Worm (Caenorhabditis elegans) whole organism, young adult: ENCODE data around the gene nurf-1.

Experiments
- F22D6.2 ChIP-seq: sonication (generic microtip); optimal IDR thresholded peaks from 2 replicates; lab custom pipeline; 2016; ENCODE audit warnings: mild to moderate bottlenecking, missing genetic modification characterization, missing compliant biosample characterization
- F33H1.4 ChIP-seq: fragments of 200-800 bp; sonication (Bioruptor generic); IDR thresholded peaks from 2 replicates; pipeline ENCODE4 v1.3.6; 2022; ENCODE audit warnings: missing genetic modification reagents, missing genetic modification characterization, missing compliant biosample characterization
- F37B4.10 ChIP-seq: fragments of 200-800 bp; sonication (Bioruptor generic); IDR thresholded peaks from 2 replicates; pipeline ENCODE4 v1.3.6; 2022; ENCODE audit warnings: missing genetic modification characterization, missing compliant biosample characterization
- F57A8.1 ChIP-seq: fragments of 200-800 bp; sonication (Bioruptor generic); optimal IDR thresholded peaks from 2 replicates; lab custom pipeline; 2018; ENCODE audit warnings: mild to moderate bottlenecking, missing genetic modification characterization, moderate library complexity, missing compliant biosample characterization
- Y53F4B.3 ChIP-seq: fragments of 200-800 bp; sonication (Bioruptor generic); IDR thresholded peaks from 2 replicates; pipeline ENCODE4 v1.3.6; 2022; ENCODE audit warnings: missing genetic modification reagents, missing genetic modification characterization, missing compliant biosample characterization
- Y53G8AR.9 ChIP-seq: fragments of 200-800 bp; sonication (Bioruptor generic); conservative IDR thresholded peaks from 2 replicates; pipeline ENCODE4 v1.3.6; 2022; ENCODE audit warnings: missing genetic modification reagents, missing genetic modification characterization, missing compliant biosample characterization
- Y56A3A.18 ChIP-seq: fragments of 200-800 bp; sonication (Bioruptor generic); IDR thresholded peaks from 2 replicates; pipeline ENCODE4 v1.3.6; 2022; ENCODE audit warnings: missing genetic modification reagents, missing genetic modification characterization, missing compliant biosample characterization
- Y67H2A.10 ChIP-seq: fragments of 200-800 bp; sonication (Bioruptor generic); conservative IDR thresholded peaks from 2 replicates; pipeline ENCODE4 v1.3.6; 2022; ENCODE audit warnings: missing genetic modification reagents, missing genetic modification characterization, missing compliant biosample characterization
- Y79H2A.3 ChIP-seq: fragments of 200-800 bp; sonication (Bioruptor generic); conservative IDR thresholded peaks from 2 replicates; pipeline ENCODE4 v1.3.6; 2022; ENCODE audit warnings: missing genetic modification reagents, missing genetic modification characterization, missing compliant biosample characterization
- akir-1 ChIP-seq: fragments of 200-800 bp; sonication (Bioruptor generic); optimal IDR thresholded peaks from 2 replicates; lab custom pipeline; 2018; ENCODE audit warnings: mild to moderate bottlenecking, missing genetic modification characterization, moderate library complexity, missing compliant biosample characterization
- aptf-2 ChIP-seq: fragments of 200-800 bp; sonication (Bioruptor generic); conservative IDR thresholded peaks from 2 replicates; pipeline ENCODE4 v1.3.6; 2022; ENCODE audit warnings: missing genetic modification reagents, missing genetic modification characterization, missing compliant biosample characterization
- aptf-3 ChIP-seq: fragments of 200-800 bp; sonication (Bioruptor generic); IDR thresholded peaks from 2 replicates; pipeline ENCODE4 v1.3.6; 2022; ENCODE audit warnings: missing genetic modification characterization, missing compliant biosample characterization
- bed-2 ChIP-seq: fragments of 200-800 bp; sonication (Bioruptor generic); IDR thresholded peaks from 2 replicates; pipeline ENCODE4 v1.3.6; 2022; ENCODE audit warnings: missing genetic modification reagents, missing genetic modification characterization, missing compliant biosample characterization
- cebp-1 ChIP-seq, 2 experiments: fragments of 200-800 bp in 1 of 2; sonication (Bioruptor generic) in 1 of 2; sonication (generic microtip) in 1 of 2; IDR thresholded peaks in 1 of 2; optimal IDR thresholded peaks in 1 of 2; 2 replicates each; pipeline versions ENCODE4 v1.3.6 to Lab custom; 2017 to 2022; ENCODE audit warnings: missing compliant biosample characterization in 2 of 2, missing genetic modification characterization in 2 of 2, mild to moderate bottlenecking in 1 of 2, missing genetic modification reagents in 1 of 2, moderate library complexity in 1 of 2
- cebp-2 ChIP-seq: fragments of 200-800 bp; sonication (Bioruptor generic); IDR thresholded peaks from 2 replicates; pipeline ENCODE4 v1.3.6; 2022; ENCODE audit warnings: missing genetic modification characterization, missing compliant biosample characterization
- ceh-58 ChIP-seq: fragments of 200-800 bp; sonication (Bioruptor generic); IDR thresholded peaks from 2 replicates; pipeline ENCODE4 v1.3.6; 2022; ENCODE audit warnings: missing genetic modification characterization, missing compliant biosample characterization
- die-1 ChIP-seq: sonication (generic microtip); optimal IDR thresholded peaks from 2 replicates; lab custom pipeline; 2016; ENCODE audit warnings: missing genotype, mild to moderate bottlenecking, missing genetic modification characterization, missing compliant biosample characterization
- efl-1 ChIP-seq: fragments of 150-350 bp; optimal IDR thresholded peaks from 2 replicates; lab custom pipeline; 2014; ENCODE audit warnings: missing biosample characterization, missing genetic modification reagents, missing genetic modification characterization
- egl-18 ChIP-seq: fragments of 200-800 bp; sonication (Bioruptor generic); IDR thresholded peaks from 2 replicates; pipeline ENCODE4 v1.3.6; 2022; ENCODE audit warnings: missing genetic modification reagents, missing genetic modification characterization, missing compliant biosample characterization
- ekl-4 ChIP-seq: fragments of 200-800 bp; sonication (Bioruptor generic); IDR thresholded peaks from 2 replicates; pipeline ENCODE4 v1.3.6; 2022; ENCODE audit warnings: missing genetic modification reagents, missing genetic modification characterization, missing compliant biosample characterization
- hlh-12 ChIP-seq: sonication (generic microtip); optimal IDR thresholded peaks from 2 replicates; lab custom pipeline; 2016; ENCODE audit warnings: missing genetic modification characterization, missing compliant biosample characterization
- hmg-1.2 ChIP-seq: fragments of 200-800 bp; sonication (Bioruptor generic); IDR thresholded peaks from 2 replicates; pipeline ENCODE4 v1.3.6; 2022; ENCODE audit warnings: missing genetic modification reagents, missing genetic modification characterization, missing compliant biosample characterization
- hmg-20 ChIP-seq: fragments of 200-800 bp; sonication (Bioruptor generic); IDR thresholded peaks from 2 replicates; pipeline ENCODE4 v1.3.6; 2022; ENCODE audit warnings: missing genetic modification reagents, missing genetic modification characterization, missing compliant biosample characterization
- lir-1 ChIP-seq: fragments of 200-800 bp; sonication (Bioruptor generic); conservative IDR thresholded peaks from 2 replicates; pipeline ENCODE4 v1.3.6; 2022; ENCODE audit warnings: missing genetic modification reagents, missing genetic modification characterization, missing compliant biosample characterization
- mxl-1 ChIP-seq: sonication (generic microtip); optimal IDR thresholded peaks from 2 replicates; lab custom pipeline; 2016; ENCODE audit warnings: missing genetic modification characterization, missing compliant biosample characterization
- nfya-2 ChIP-seq: fragments of 200-800 bp; sonication (Bioruptor generic); IDR thresholded peaks from 2 replicates; pipeline ENCODE4 v1.3.6; 2022; ENCODE audit warnings: missing genetic modification reagents, missing genetic modification characterization, missing compliant biosample characterization
- nhr-120 ChIP-seq: fragments of 200-800 bp; sonication (Bioruptor generic); IDR thresholded peaks from 2 replicates; pipeline ENCODE4 v1.3.6; 2022; ENCODE audit warnings: missing genetic modification characterization, missing compliant biosample characterization
- nhr-179 ChIP-seq: sonication (generic microtip); optimal IDR thresholded peaks from 2 replicates; lab custom pipeline; 2016; ENCODE audit warnings: mild to moderate bottlenecking, missing genetic modification characterization, missing compliant biosample characterization
- nhr-27 ChIP-seq: fragments of 200-800 bp; sonication (Bioruptor generic); optimal IDR thresholded peaks from 2 replicates; lab custom pipeline; 2018; ENCODE audit warnings: mild to moderate bottlenecking, missing genetic modification characterization, moderate library complexity, missing compliant biosample characterization
- nhr-90 ChIP-seq: sonication (generic microtip); optimal IDR thresholded peaks from 2 replicates; lab custom pipeline; 2016; ENCODE audit warnings: missing genotype, mild to moderate bottlenecking, missing genetic modification characterization, missing compliant biosample characterization
- rec-8 ChIP-seq, 2 experiments: sonication (generic microtip); optimal IDR thresholded peaks; 2 replicates each; lab custom pipeline; 2016; ENCODE audit warnings: mild to moderate bottlenecking in 2 of 2, missing genetic modification characterization in 2 of 2, missing genetic modification reagents in 2 of 2, missing genotype in 2 of 2, missing biosample characterization in 1 of 2, missing compliant biosample characterization in 1 of 2, moderate library complexity in 1 of 2
- repo-1 ChIP-seq: sonication (generic microtip); optimal IDR thresholded peaks from 2 replicates; lab custom pipeline; 2017; ENCODE audit warnings: mild to moderate bottlenecking, missing genetic modification characterization, missing compliant biosample characterization
- rpc-1 ChIP-seq, 2 experiments: fragments of 150-350 bp in 1 of 2; sonication (generic microtip) in 1 of 2; optimal IDR thresholded peaks; 2 replicates each; lab custom pipeline; 2014 to 2018; ENCODE audit warnings: missing biosample characterization in 1 of 2, missing genetic modification characterization in 1 of 2, missing genetic modification reagents in 1 of 2, missing genotype in 1 of 2
- sdz-38 ChIP-seq: sonication (generic microtip); optimal IDR thresholded peaks from 2 replicates; lab custom pipeline; 2016; ENCODE audit warnings: missing genotype, missing genetic modification characterization, missing compliant biosample characterization
- sea-2 ChIP-seq: fragments of 200-800 bp; sonication (Bioruptor generic); IDR thresholded peaks from 2 replicates; pipeline ENCODE4 v1.3.6; 2022; ENCODE audit warnings: missing genetic modification characterization, missing compliant biosample characterization
- snpc-1.1 ChIP-seq: sonication (generic microtip); optimal IDR thresholded peaks from 2 replicates; lab custom pipeline; 2017; ENCODE audit warnings: missing genetic modification characterization, mild to moderate bottlenecking, missing compliant biosample characterization, antibody characterized with exemption, moderate library complexity, missing genotype, missing genetic modification reagents; ENCODE audit not compliant: insufficient read depth
- snpc-1.3 ChIP-seq: sonication (generic microtip); optimal IDR thresholded peaks from 2 replicates; lab custom pipeline; 2017; ENCODE audit warnings: missing genetic modification characterization, mild to moderate bottlenecking, missing compliant biosample characterization, antibody characterized with exemption, moderate library complexity, missing genotype, missing genetic modification reagents; ENCODE audit not compliant: insufficient read depth
- somi-1 ChIP-seq: fragments of 200-800 bp; sonication (Bioruptor generic); optimal IDR thresholded peaks from 2 replicates; lab custom pipeline; 2018; ENCODE audit warnings: mild to moderate bottlenecking, missing genetic modification characterization, missing compliant biosample characterization
- tbx-9 ChIP-seq: sonication (generic microtip); optimal IDR thresholded peaks from 2 replicates; lab custom pipeline; 2016; ENCODE audit warnings: borderline replicate concordance, missing genetic modification characterization, inconsistent platforms, missing compliant biosample characterization
- unc-130 ChIP-seq: sonication (generic microtip); optimal IDR thresholded peaks from 2 replicates; lab custom pipeline; 2016; ENCODE audit warnings: missing genetic modification reagents, missing genetic modification characterization, missing compliant biosample characterization
- unc-62 ChIP-seq: fragments of 150-350 bp; optimal IDR thresholded peaks from 2 replicates; lab custom pipeline; 2014; ENCODE audit warnings: missing biosample characterization, missing genetic modification reagents, missing genetic modification characterization
- ztf-22 ChIP-seq: fragments of 200-800 bp; sonication (Bioruptor generic); optimal IDR thresholded peaks from 2 replicates; lab custom pipeline; 2018; ENCODE audit warnings: mild to moderate bottlenecking, missing genetic modification characterization, moderate library complexity, missing compliant biosample characterization
- ztf-25 ChIP-seq: fragments of 200-800 bp; sonication (Bioruptor generic); IDR thresholded peaks from 2 replicates; pipeline ENCODE4 v1.3.6; 2022; ENCODE audit warnings: missing genetic modification reagents, missing genetic modification characterization, missing compliant biosample characterization

nurf-1 gene

DNA sequence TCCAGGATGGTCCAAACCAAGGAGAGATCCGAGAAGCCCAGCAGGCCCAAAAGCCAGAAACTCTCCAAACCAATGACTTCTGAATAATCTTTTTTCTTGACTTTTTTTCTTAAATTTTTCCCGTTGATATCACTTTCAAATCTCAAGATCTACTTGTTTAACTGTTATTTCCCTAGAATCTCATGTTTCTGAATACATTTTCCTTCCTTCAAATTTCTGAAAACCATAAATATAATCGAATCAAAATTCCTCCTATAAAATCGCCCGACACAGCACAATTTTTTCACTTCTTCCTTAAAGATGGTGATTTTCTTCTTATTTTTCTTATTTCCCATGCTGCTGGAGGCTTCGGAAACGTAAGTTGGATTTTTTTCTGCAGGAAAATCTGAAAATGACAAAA, 2.3 kb upstream of the nurf-1 start, which contains the start of gene F26H11.8:
Gene F26H11.8, plus strand, starts transcription at position 301 of the 400 bp plus-strand sequence.
- TF ChIP-seq egl-18 (GFP tag; lab: Robert Waterston, UW) = no peak
- TF ChIP-seq, all 124 proteins: peak for 0

DNA sequence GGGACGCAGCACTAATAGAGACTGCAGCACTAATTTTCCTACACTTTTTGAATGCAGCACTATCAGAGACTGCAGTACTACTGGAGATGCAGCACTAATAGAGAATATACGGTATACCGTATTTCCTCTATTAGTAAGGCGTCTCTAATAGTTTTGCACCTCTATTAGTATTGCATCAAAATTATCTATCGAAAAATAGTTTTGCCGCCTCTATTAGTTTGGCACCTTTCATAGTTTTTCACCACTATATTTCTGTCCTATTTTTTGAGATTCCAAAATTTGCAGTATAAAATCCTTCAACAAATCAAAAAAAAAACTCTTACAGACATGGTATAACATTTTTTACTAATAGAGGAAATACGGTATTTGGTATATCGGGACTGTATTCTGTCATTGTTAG, 3.3 kb downstream of the nurf-1 start:
- no peak for TF ChIP-seq Y53F4B.3 (GFP tag; lab: Robert Waterston, UW)
- no peak for TF ChIP-seq hmg-20 (GFP tag; lab: Robert Waterston, UW)
- TF ChIP-seq ceh-58 (GFP tag; lab: Robert Waterston, UW) = no peak
- TF ChIP-seq Y79H2A.3 (GFP tag; lab: Robert Waterston, UW) = no peak
- TF ChIP-seq somi-1 (GFP tag; lab: Kevin White, UChicago) = no peak
- no peak for TF ChIP-seq bed-2 (GFP tag; lab: Robert Waterston, UW)
- no peak for TF ChIP-seq snpc-1.3 (tag; lab: Kevin White, UChicago)
- TF ChIP-seq tbx-9 (tag; lab: Kevin White, UChicago) = no peak
- TF ChIP-seq nhr-179 (tag; lab: Kevin White, UChicago) = no peak
- TF ChIP-seq unc-62 (GFP tag; lab: Kevin White, UChicago) = no peak
- no peak for TF ChIP-seq ztf-25 (GFP tag; lab: Robert Waterston, UW)
- TF ChIP-seq efl-1 (GFP tag; lab: Kevin White, UChicago) = no peak
- no peak for TF ChIP-seq akir-1 (GFP tag; lab: Kevin White, UChicago)
- TF ChIP-seq hmg-1.2 (GFP tag; lab: Robert Waterston, UW) = no peak
- TF ChIP-seq unc-130 (GFP tag; lab: Kevin White, UChicago) = no peak
- TF ChIP-seq, all 124 proteins: peak for 0

DNA sequence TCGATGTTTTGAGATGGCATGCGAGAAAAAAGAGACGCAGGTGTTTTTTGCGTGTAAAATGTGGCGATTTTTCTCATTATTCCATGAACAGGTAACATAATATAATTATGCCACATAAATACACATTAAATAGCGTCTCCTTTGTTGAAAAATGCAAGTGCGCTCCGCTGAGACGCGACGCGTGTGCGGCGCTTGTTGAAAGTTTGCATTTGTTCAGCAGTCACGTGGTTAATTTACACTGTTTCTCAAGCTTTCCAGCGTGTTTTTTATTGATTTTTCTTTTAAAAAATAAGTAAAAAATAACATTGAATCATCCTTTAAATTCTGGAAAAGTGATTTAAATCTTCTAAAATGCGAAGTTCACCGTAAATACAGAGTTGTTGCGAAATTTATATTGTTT, 9.1 kb downstream of the nurf-1 start:
- TF ChIP-seq Y56A3A.18 (no peak), ekl-4 (GFP tag; lab: Robert Waterston, UW) (peak; percentile 83), nhr-90 (tag; lab: Kevin White, UChicago) (no peak), rec-8 (tag; optimal IDR thresholded peaks at IDR 0.05; lab: Kevin White, UChicago) (no peak), hmg-20 (GFP tag; lab: Robert Waterston, UW) (no peak), repo-1 (tag; lab: Kevin White, UChicago) (no peak), lir-1 (GFP tag; lab: Robert Waterston, UW) (no peak), hlh-12 (tag; lab: Kevin White, UChicago) (no peak), F33H1.4 (GFP tag; lab: Robert Waterston, UW) (peak; percentile 34; the same call in 1 of the 2 replicates), F37B4.10 (no peak), F22D6.2 (tag; lab: Kevin White, UChicago) (no peak), nhr-120 (GFP tag; lab: Robert Waterston, UW) (no peak), rpc-1 (optimal IDR thresholded peaks at IDR 0.05; lab: Kevin White, UChicago) (no peak), rpc-1 (tag; optimal IDR thresholded peaks at IDR 0.05; lab: Kevin White, UChicago) (no peak), F57A8.1 (no peak), ztf-25 (GFP tag; lab: Robert Waterston, UW) (no peak), nfya-2 (GFP tag; lab: Robert Waterston, UW) (no peak), cebp-1 (GFP tag; IDR thresholded peaks at IDR 0.05; lab: Robert Waterston, UW) (peak; percentile 29; the same call in 1 of the 2 replicates), cebp-1 (tag; optimal IDR thresholded peaks at IDR 0.05; lab: Kevin White, UChicago) (peak; percentile 84), hmg-1.2 (GFP tag; lab: Robert Waterston, UW) (peak; percentile 54), cebp-2 (GFP tag; lab: Robert Waterston, UW) (no peak), aptf-3 (no peak), aptf-2 (GFP tag; lab: Robert Waterston, UW) (no peak), mxl-1 (no peak), snpc-1.1 (no peak), Y53G8AR.9 (no peak), nhr-27 (tag; lab: Kevin White, UChicago) (no peak), sdz-38 (tag; lab: Kevin White, UChicago) (no peak), die-1 (tag; lab: Kevin White, UChicago) (no peak), ztf-22 (GFP tag; lab: Kevin White, UChicago) (no peak), sea-2 (GFP tag; lab: Robert Waterston, UW) (no peak), nhr-179 (tag; lab: Kevin White, UChicago) (no peak), tbx-9 (tag; lab: Kevin White, UChicago) (no peak), Y67H2A.10 (no peak; the same call in 1 of the 2 replicates)
